Worm (Caenorhabditis elegans) whole organism, L4/young adult: Measurements from ENCODE around the gene F59B1.8.

Source experiments
- W03F9.2 ChIP-seq: fragments of 150-350 bp; optimal IDR thresholded peaks from 2 replicates; lab custom pipeline; 2014; ENCODE audit warnings: missing biosample characterization, missing genetic modification characterization
- dao-5 ChIP-seq: sonication (generic microtip); optimal IDR thresholded peaks from 2 replicates; lab custom pipeline; 2016; ENCODE audit warnings: missing genotype, missing genetic modification characterization, moderate library complexity, missing compliant biosample characterization
- him-1 ChIP-seq: sonication (generic microtip); optimal IDR thresholded peaks from 2 replicates; lab custom pipeline; 2016; ENCODE audit warnings: missing genotype, missing genetic modification reagents, missing genetic modification characterization, missing compliant biosample characterization

- TF ChIP-seq W03F9.2 = no peak
- TF ChIP-seq him-1 = no peak
- TF ChIP-seq dao-5 (tag; lab: Kevin White, UChicago) = no peak
Measured at ce11 chrV:3677212-3677611, 33.2 kb upstream of the F59B1.8 start.
